Fruit fly (Drosophila melanogaster) whole organism, embryonic: ENCODE data around the gene papi.

Experiments used
- Blimp-1 ChIP-seq: fragments of 200-800 bp; sonication (Bioruptor generic); optimal IDR thresholded peaks from 3 replicates; lab custom pipeline; 2018; ENCODE audit warnings: missing biosample characterization, missing genetic modification characterization, mild to moderate bottlenecking, moderate library complexity, missing genetic modification reagents
- CG10431 ChIP-seq: fragments of 200-800 bp; sonication (Bioruptor generic); optimal IDR thresholded peaks from 3 replicates; lab custom pipeline; 2018; ENCODE audit warnings: missing biosample characterization, mild to moderate bottlenecking, missing genetic modification characterization
- CG12659 ChIP-seq: fragments of 200-800 bp; sonication (Bioruptor generic); optimal IDR thresholded peaks from 3 replicates; lab custom pipeline; 2017; ENCODE audit warnings: mild to moderate bottlenecking, missing biosample characterization, missing genetic modification reagents, missing genetic modification characterization
- CG12769 ChIP-seq: fragments of 200-800 bp; sonication (Bioruptor generic); optimal IDR thresholded peaks from 2 replicates; lab custom pipeline; 2019; ENCODE audit warnings: missing biosample characterization, mild to moderate bottlenecking, missing genetic modification characterization, moderate library complexity
- CG13296 ChIP-seq: fragments of 200-800 bp; sonication (Bioruptor generic); optimal IDR thresholded peaks from 3 replicates; lab custom pipeline; 2018; ENCODE audit warnings: missing biosample characterization, mild to moderate bottlenecking, missing genetic modification characterization
- CG15011 ChIP-seq: fragments of 200-800 bp; sonication (Bioruptor generic); optimal IDR thresholded peaks from 3 replicates; lab custom pipeline; 2018; ENCODE audit warnings: missing biosample characterization, mild to moderate bottlenecking, missing genetic modification characterization
- CG1529 ChIP-seq: fragments of 200-800 bp; sonication (Bioruptor generic); optimal IDR thresholded peaks from 3 replicates; lab custom pipeline; 2018; ENCODE audit warnings: missing biosample characterization, missing genetic modification characterization
- CG15514 ChIP-seq: fragments of 200-800 bp; sonication (Bioruptor generic); optimal IDR thresholded peaks from 3 replicates; lab custom pipeline; 2017; ENCODE audit warnings: missing biosample characterization, missing genetic modification characterization, mild to moderate bottlenecking, moderate library complexity, missing genetic modification reagents
- CG1647 ChIP-seq: fragments of 200-800 bp; sonication (Bioruptor generic); optimal IDR thresholded peaks from 3 replicates; lab custom pipeline; 2016; ENCODE audit warnings: missing biosample characterization, missing genetic modification characterization
- CG17912 ChIP-seq: fragments of 200-800 bp; sonication (Bioruptor generic); optimal IDR thresholded peaks from 2 replicates; lab custom pipeline; 2018; ENCODE audit warnings: missing biosample characterization, mild to moderate bottlenecking, missing genetic modification characterization
- CG2202 ChIP-seq: fragments of 200-800 bp; sonication (Bioruptor generic); optimal IDR thresholded peaks from 2 replicates; lab custom pipeline; 2018; ENCODE audit warnings: missing biosample characterization, mild to moderate bottlenecking, missing genetic modification characterization
- CG31388 ChIP-seq: fragments of 200-800 bp; sonication (Bioruptor generic); optimal IDR thresholded peaks from 2 replicates; lab custom pipeline; 2016; ENCODE audit warnings: missing biosample characterization, missing genetic modification characterization
- CG31441 ChIP-seq: fragments of 200-800 bp; sonication (Bioruptor generic); IDR thresholded peaks from 2 replicates; pipeline ENCODE4 v1.3.6; 2022; ENCODE audit warnings: missing biosample characterization, missing genetic modification characterization
- CG33557 ChIP-seq: fragments of 200-800 bp; sonication (Bioruptor generic); optimal IDR thresholded peaks from 2 replicates; lab custom pipeline; 2019; ENCODE audit warnings: missing biosample characterization, mild to moderate bottlenecking, missing genetic modification characterization, moderate library complexity
- CG34376 ChIP-seq: fragments of 200-800 bp; sonication (Bioruptor generic); optimal IDR thresholded peaks from 2 replicates; lab custom pipeline; 2018; ENCODE audit warnings: missing biosample characterization, mild to moderate bottlenecking, missing genetic modification characterization
- CG3838 ChIP-seq: fragments of 200-800 bp; sonication (Bioruptor generic); optimal IDR thresholded peaks from 3 replicates; lab custom pipeline; 2016; ENCODE audit warnings: missing biosample characterization, missing genetic modification characterization
- CG3847 ChIP-seq: fragments of 200-800 bp; sonication (Bioruptor generic); IDR thresholded peaks from 2 replicates; pipeline ENCODE4 v1.3.6; 2022; ENCODE audit warnings: missing biosample characterization, missing genetic modification characterization
- CG4360 ChIP-seq: fragments of 200-800 bp; sonication (Bioruptor generic); IDR thresholded peaks from 2 replicates; pipeline ENCODE4 v1.3.6; 2022; ENCODE audit warnings: missing biosample characterization, missing genetic modification characterization
- CG6813 ChIP-seq: fragments of 200-800 bp; sonication (Bioruptor generic); optimal IDR thresholded peaks from 2 replicates; lab custom pipeline; 2017; ENCODE audit warnings: missing biosample characterization, missing genetic modification characterization, mild to moderate bottlenecking, moderate library complexity, missing genetic modification reagents
- CG7839 ChIP-seq: fragments of 200-800 bp; sonication (Bioruptor generic); optimal IDR thresholded peaks from 3 replicates; lab custom pipeline; 2018; ENCODE audit warnings: missing biosample characterization, mild to moderate bottlenecking, missing genetic modification characterization, moderate library complexity
- CG7963 ChIP-seq: fragments of 200-800 bp; sonication (Bioruptor generic); IDR thresholded peaks from 3 replicates; pipeline ENCODE4 v1.3.6; 2022; ENCODE audit warnings: missing biosample characterization, missing genetic modification characterization; ENCODE audit not compliant: partially characterized antibody
- CG8388 ChIP-seq: fragments of 200-800 bp; sonication (Bioruptor generic); optimal IDR thresholded peaks from 2 replicates; lab custom pipeline; 2019; ENCODE audit warnings: missing biosample characterization, mild to moderate bottlenecking, missing genetic modification characterization, moderate library complexity
- CG9727 ChIP-seq: fragments of 200-800 bp; sonication (Bioruptor generic); optimal IDR thresholded peaks from 3 replicates; lab custom pipeline; 2017; ENCODE audit warnings: missing biosample characterization, mild to moderate bottlenecking, missing genetic modification characterization
- CrebB ChIP-seq: fragments of 200-800 bp; sonication (Bioruptor generic); optimal IDR thresholded peaks from 3 replicates; lab custom pipeline; 2018; ENCODE audit warnings: missing biosample characterization, mild to moderate bottlenecking, missing genetic modification characterization
- D19A ChIP-seq: fragments of 200-800 bp; optimal IDR thresholded peaks from 3 replicates; lab custom pipeline; 2019; ENCODE audit warnings: missing biosample characterization, mild to moderate bottlenecking, missing genetic modification characterization, moderate library complexity
- Neu2 ChIP-seq: fragments of 200-800 bp; sonication (Bioruptor generic); optimal IDR thresholded peaks from 3 replicates; lab custom pipeline; 2016; ENCODE audit warnings: missing biosample characterization, missing genetic modification characterization, borderline replicate concordance
- Rfx ChIP-seq: fragments of 200-800 bp; sonication (Bioruptor generic); IDR thresholded peaks from 2 replicates; pipeline ENCODE4 v1.3.6; 2022; ENCODE audit warnings: missing biosample characterization, missing genetic modification characterization
- Sox102F ChIP-seq: fragments of 200-800 bp; sonication (Bioruptor generic); optimal IDR thresholded peaks from 2 replicates; lab custom pipeline; 2018; ENCODE audit warnings: missing biosample characterization, mild to moderate bottlenecking, missing genetic modification characterization, moderate library complexity
- YL-1 ChIP-seq: fragments of 200-800 bp; sonication (Bioruptor generic); optimal IDR thresholded peaks from 3 replicates; lab custom pipeline; 2017; ENCODE audit warnings: missing biosample characterization, mild to moderate bottlenecking, missing genetic modification characterization
- aop ChIP-seq: fragments of 200-800 bp; sonication (Bioruptor generic); IDR thresholded peaks from 2 replicates; pipeline ENCODE4 v1.3.6; 2022; ENCODE audit warnings: missing biosample characterization, missing genetic modification characterization
- ara ChIP-seq: fragments of 200-800 bp; sonication (Bioruptor generic); IDR thresholded peaks from 2 replicates; pipeline ENCODE4 v1.3.6; 2022; ENCODE audit warnings: missing biosample characterization, missing genetic modification characterization
- ash1 ChIP-seq: fragments of 200-800 bp; sonication (Bioruptor generic); optimal IDR thresholded peaks from 2 replicates; lab custom pipeline; 2018; ENCODE audit warnings: missing biosample characterization, mild to moderate bottlenecking, missing genetic modification characterization
- bcd ChIP-seq: fragments of 200-800 bp; sonication (Bioruptor generic); optimal IDR thresholded peaks from 2 replicates; lab custom pipeline; 2017; ENCODE audit warnings: missing biosample characterization, mild to moderate bottlenecking, missing genetic modification characterization
- bowl ChIP-seq: fragments of 200-800 bp; sonication (Bioruptor generic); IDR thresholded peaks from 2 replicates; pipeline ENCODE4 v1.3.6; 2022; ENCODE audit warnings: missing biosample characterization, missing genetic modification characterization
- chif ChIP-seq, 2 experiments: fragments of 200-800 bp; sonication (Bioruptor generic); optimal IDR thresholded peaks; 3 replicates each; lab custom pipeline; 2016; ENCODE audit warnings: missing biosample characterization in 2 of 2, missing genetic modification characterization in 2 of 2
- crol ChIP-seq: fragments of 200-800 bp; sonication (Bioruptor generic); IDR thresholded peaks from 2 replicates; pipeline ENCODE4 v1.3.6; 2022; ENCODE audit warnings: missing biosample characterization, missing genetic modification characterization
- ewg ChIP-seq: fragments of 200-800 bp; sonication (Bioruptor generic); optimal IDR thresholded peaks from 3 replicates; lab custom pipeline; 2017; ENCODE audit warnings: mild to moderate bottlenecking, missing biosample characterization, missing genetic modification reagents, missing genetic modification characterization
- inv ChIP-seq: fragments of 200-800 bp; sonication (Bioruptor generic); IDR thresholded peaks from 2 replicates; pipeline ENCODE4 v1.3.6; 2022; ENCODE audit warnings: missing biosample characterization, missing genetic modification characterization; ENCODE audit not compliant: partially characterized antibody
- otp ChIP-seq: fragments of 200-800 bp; sonication (Bioruptor generic); IDR thresholded peaks from 3 replicates; pipeline ENCODE4, ENCODE4 v1.3.6; 2022; ENCODE audit warnings: missing biosample characterization, missing genetic modification characterization
- pb ChIP-seq: fragments of 200-800 bp; sonication (Bioruptor generic); optimal IDR thresholded peaks from 3 replicates; lab custom pipeline; 2016; ENCODE audit warnings: missing biosample characterization, missing genetic modification characterization
- pfk ChIP-seq: fragments of 200-800 bp; sonication (Bioruptor generic); optimal IDR thresholded peaks from 2 replicates; lab custom pipeline; 2018; ENCODE audit warnings: missing biosample characterization, mild to moderate bottlenecking, missing genetic modification characterization, moderate library complexity
- row ChIP-seq: fragments of 200-800 bp; sonication (Bioruptor generic); IDR thresholded peaks from 3 replicates; pipeline ENCODE4 v1.3.6; 2022; ENCODE audit warnings: missing biosample characterization, missing genetic modification characterization
- seq ChIP-seq: fragments of 200-800 bp; sonication (Bioruptor generic); IDR thresholded peaks from 2 replicates; pipeline ENCODE4 v1.3.6; 2022; ENCODE audit warnings: missing biosample characterization, missing genetic modification characterization
- tap ChIP-seq: fragments of 200-800 bp; optimal IDR thresholded peaks from 3 replicates; lab custom pipeline; 2019; ENCODE audit warnings: missing biosample characterization, mild to moderate bottlenecking, missing genetic modification characterization, moderate library complexity
- tna ChIP-seq: fragments of 200-800 bp; sonication (Bioruptor generic); IDR thresholded peaks from 2 replicates; pipeline ENCODE4 v1.3.6; 2022; ENCODE audit warnings: missing biosample characterization, missing genetic modification characterization; ENCODE audit not compliant: partially characterized antibody
- unpg ChIP-seq: fragments of 200-800 bp; sonication (Bioruptor generic); optimal IDR thresholded peaks from 3 replicates; lab custom pipeline; 2018; ENCODE audit warnings: missing biosample characterization, mild to moderate bottlenecking, missing genetic modification characterization, moderate library complexity
- wdn ChIP-seq: fragments of 200-800 bp; sonication (Bioruptor generic); IDR thresholded peaks from 2 replicates; pipeline ENCODE4 v1.3.6; 2022; ENCODE audit warnings: missing biosample characterization, missing genetic modification characterization

The papi gene

dm6 chr2L:2177969-2178809 is 42.4 kb upstream of the papi start, which contains the start of gene aop:
TSS of gene aop (minus strand) at chr2L:2178754.
- TF ChIP-seq crol: 0 out of 2 replicates have a peak, but pooled peaks have one; percentile 23
- peak; percentile 48 for TF ChIP-seq CG13296 (GFP tag; lab: Kevin White, UChicago)
- TF ChIP-seq bowl (GFP tag; lab: Robert Waterston, UW): no peak
- TF ChIP-seq aop (GFP tag; lab: Robert Waterston, UW): peak; percentile 91
- peak; percentile 29 for TF ChIP-seq CG12659 (GFP tag; lab: Kevin White, UChicago)
- no peak for TF ChIP-seq Sox102F (GFP tag; lab: Kevin White, UChicago)
- peak; percentile 29 for TF ChIP-seq unpg (GFP tag; lab: Kevin White, UChicago)
- no peak for TF ChIP-seq CG3847 (GFP tag; lab: Robert Waterston, UW)
- peak; percentile 19 for TF ChIP-seq CG33557 (GFP tag; lab: Kevin White, UChicago)
- TF ChIP-seq tna (GFP tag; lab: Robert Waterston, UW): peak; percentile 30; the same call in 1 of the 2 replicates
- peak; percentile 7 for TF ChIP-seq CG15011 (GFP tag; lab: Kevin White, UChicago)
- no peak for TF ChIP-seq wdn (GFP tag; lab: Robert Waterston, UW)
- peak; percentile 23; the same call in 1 of the 3 replicates for TF ChIP-seq row
- peak; percentile 71 for TF ChIP-seq ash1 (GFP tag; lab: Kevin White, UChicago)
- peak; percentile 26 for TF ChIP-seq D19A (tag; lab: Kevin White, UChicago)
- peak; percentile 26 for TF ChIP-seq Blimp-1 (GFP tag; lab: Kevin White, UChicago)
- peak; percentile 16 for TF ChIP-seq CG15514
- TF ChIP-seq otp (GFP tag; lab: Robert Waterston, UW): peak; percentile 33; the same call in 1 of the 3 replicates
- peak; percentile 38 for TF ChIP-seq CrebB (tag; lab: Kevin White, UChicago)
- peak; percentile 89 for TF ChIP-seq CG4360 (GFP tag; lab: Robert Waterston, UW)
- TF ChIP-seq CG12769: peak; percentile 38
- peak; percentile 57 for TF ChIP-seq CG17912 (GFP tag; lab: Kevin White, UChicago)
- peak; percentile 14 for TF ChIP-seq CG10431
- TF ChIP-seq pfk (GFP tag; lab: Kevin White, UChicago): peak; percentile 45
- TF ChIP-seq CG31441: peak; percentile 33; the same call in 1 of the 2 replicates
- peak; percentile 10 for TF ChIP-seq CG2202 (tag; lab: Kevin White, UChicago)
- no peak for TF ChIP-seq inv (GFP tag; lab: Robert Waterston, UW)
- peak; percentile 11 for TF ChIP-seq CG6813 (GFP tag; lab: Kevin White, UChicago)
- peak; percentile 9 for TF ChIP-seq CG1529 (GFP tag; lab: Kevin White, UChicago)
- no peak for TF ChIP-seq CG31388
- peak; percentile 19 for TF ChIP-seq tap
- peak; percentile 93 for TF ChIP-seq ewg (GFP tag; lab: Kevin White, UChicago)
- peak; percentile 6 for TF ChIP-seq Neu2 (GFP tag; lab: Kevin White, UChicago)
- no peak for TF ChIP-seq CG8388 (GFP tag; lab: Kevin White, UChicago)
- no peak for TF ChIP-seq bcd (GFP tag; lab: Kevin White, UChicago)
- TF ChIP-seq YL-1 (GFP tag; lab: Kevin White, UChicago): peak; percentile 14
- TF ChIP-seq seq (GFP tag; lab: Robert Waterston, UW): no peak; the same call in 1 of the 2 replicates
- TF ChIP-seq CG9727: peak; percentile 27
- TF ChIP-seq CG3838 (GFP tag; lab: Kevin White, UChicago): peak; percentile 39
- peak; percentile 50 for TF ChIP-seq CG1647
- peak; percentile 32 for TF ChIP-seq CG34376 (GFP tag; lab: Kevin White, UChicago)
- peak; percentile 16; the same call in 1 of the 2 replicates for TF ChIP-seq ara (GFP tag; lab: Robert Waterston, UW)
- TF ChIP-seq CG7839 (tag; lab: Kevin White, UChicago): peak; percentile 21
- TF ChIP-seq pb (GFP tag; lab: Kevin White, UChicago): peak; percentile 16
- peak; percentile 21; the same call in 1 of the 3 replicates for TF ChIP-seq CG7963 (GFP tag; lab: Robert Waterston, UW)
- no peak for TF ChIP-seq chif (GFP tag; optimal IDR thresholded peaks at IDR 0.05; lab: Kevin White, UChicago)
- TF ChIP-seq Rfx: peak; percentile 38; the same call in 1 of the 2 replicates
